Worm (Caenorhabditis elegans): ENCODE data around the gene R03D7.8.

The R03D7.8 gene

DNA sequence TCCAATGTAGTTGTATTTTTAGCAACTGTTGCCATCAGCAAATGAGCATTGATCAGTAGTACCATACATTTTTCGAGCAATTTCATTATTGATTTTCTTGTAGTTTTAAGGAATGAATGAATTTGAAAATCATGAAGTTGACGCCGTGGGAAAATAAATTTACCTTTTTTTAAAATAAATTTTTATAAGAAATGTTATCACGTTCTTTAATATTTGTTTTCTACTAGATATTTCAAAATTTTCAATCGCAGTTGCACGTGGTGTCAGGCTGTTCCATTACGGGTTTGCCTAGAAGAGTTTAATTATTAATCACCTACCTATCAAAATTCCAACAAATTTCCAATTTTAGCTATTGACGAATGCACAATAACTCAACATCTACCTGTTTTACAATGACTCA, at the start of gene R03D7.8:
TSS of gene R03D7.8 (minus strand) at position 101 of the 400 bp plus-strand sequence.
- TF ChIP-seq hmg-1.1 (GFP tag; IDR thresholded peaks at IDR 0.05) (no peak), aha-1 (tag) (peak; percentile 12)

DNA sequence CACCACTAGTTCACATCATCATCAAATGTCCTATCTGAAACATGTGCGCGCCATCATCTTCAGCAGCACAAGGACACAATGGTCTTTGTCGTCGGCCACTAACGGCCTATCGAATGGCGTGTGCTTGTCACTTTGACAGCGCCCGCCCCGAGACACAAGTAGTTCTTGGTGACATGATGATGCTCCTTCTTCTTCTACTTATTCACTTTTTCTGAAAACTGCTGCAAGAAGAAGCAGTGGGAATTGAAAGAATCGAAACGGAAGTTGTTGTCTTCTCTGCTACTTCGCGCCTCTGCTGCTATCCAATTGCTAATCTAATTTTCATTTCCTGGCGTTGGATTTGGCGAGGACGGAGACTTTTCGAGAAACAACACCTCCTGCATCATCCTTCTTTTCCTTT, 47.7 kb upstream of the R03D7.8 start:
- TF ChIP-seq unc-62 (GFP tag; optimal IDR thresholded peaks at IDR 0.05 in 1 of 2) = peak in 1 of 2 experiments; percentile 94
- no peak for TF ChIP-seq unc-62 (tag; optimal IDR thresholded peaks at IDR 0.05)
- no peak for TF ChIP-seq dmd-6 (GFP tag; IDR thresholded peaks at IDR 0.05)

DNA sequence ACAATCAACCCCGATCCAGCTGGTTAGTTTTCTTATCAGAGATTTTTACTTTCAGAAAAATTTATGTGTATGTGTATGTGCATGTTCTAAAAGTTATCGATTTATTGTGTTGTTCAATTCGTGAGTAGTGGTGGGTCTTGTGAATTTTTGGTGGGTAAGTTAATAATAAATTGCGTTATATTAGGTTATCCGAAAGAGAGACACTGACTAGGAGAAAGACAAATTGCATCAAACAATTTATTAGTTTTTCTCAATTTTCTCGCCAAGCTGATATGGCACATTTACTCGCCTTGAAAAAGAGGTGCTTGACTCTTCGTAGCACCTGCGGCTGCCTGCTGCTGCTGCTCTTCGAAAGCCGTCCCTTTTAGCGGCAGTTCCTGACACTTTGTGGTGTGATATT, 42.4 kb upstream of the R03D7.8 start:
- TF ChIP-seq nhr-28 (tag; optimal IDR thresholded peaks at IDR 0.05) (no peak), snpc-1.2 (GFP tag; IDR thresholded peaks at IDR 0.05) (no peak), Y48G9A.11 (GFP tag; IDR thresholded peaks at IDR 0.05) (no peak), dve-1 (tag; optimal IDR thresholded peaks at IDR 0.05; ENCODE audit: insufficient read depth) (no peak), nhr-41 (GFP tag; IDR thresholded peaks at IDR 0.05) (no peak), ces-1 (GFP tag; optimal IDR thresholded peaks at IDR 0.05) (peak; percentile 49), pha-4 (GFP tag; IDR thresholded peaks at IDR 0.05) (no peak), pha-4 (tag; optimal IDR thresholded peaks at IDR 0.05) (no peak), lin-38 (GFP tag; IDR thresholded peaks at IDR 0.05) (no peak), tra-1 (GFP tag; IDR thresholded peaks at IDR 0.05) (no peak), lin-39 (tag; optimal IDR thresholded peaks at IDR 0.05) (no peak), hif-1 (tag; optimal IDR thresholded peaks at IDR 0.05) (no peak), pqm-1 (tag; optimal IDR thresholded peaks at IDR 0.05) (no peak), mxl-2 (GFP tag; conservative IDR thresholded peaks at IDR 0.05) (no peak), zfp-3 (GFP tag; conservative IDR thresholded peaks at IDR 0.05) (no peak), ztf-7 (tag; optimal IDR thresholded peaks at IDR 0.05) (no peak), ztf-11 (tag; optimal IDR thresholded peaks at IDR 0.05) (no peak), set-16 (GFP tag; IDR thresholded peaks at IDR 0.05) (0 out of 2 replicates have a peak, but pooled peaks have one; percentile 6), ceh-62 (tag; optimal IDR thresholded peaks at IDR 0.05) (no peak), rbr-2 (tag; optimal IDR thresholded peaks at IDR 0.05) (no peak), daf-12 (tag; optimal IDR thresholded peaks at IDR 0.05) (no peak), spr-1 (tag; optimal IDR thresholded peaks at IDR 0.05) (no peak), aha-1 (tag) (peak; percentile 63), nhr-76 (tag; optimal IDR thresholded peaks at IDR 0.05) (no peak), ceh-28 (tag; optimal IDR thresholded peaks at IDR 0.05) (no peak), skn-1 (tag; optimal IDR thresholded peaks at IDR 0.05) (no peak)

- no peak for TF ChIP-seq lin-15B (tag; optimal IDR thresholded peaks at IDR 0.05)
- peak in 1 of 2 experiments; percentile 97 for TF ChIP-seq unc-62 (GFP tag; optimal IDR thresholded peaks at IDR 0.05 in 1 of 2)
- TF ChIP-seq unc-62 (tag; optimal IDR thresholded peaks at IDR 0.05) = no peak
Measured at ce11 chrII:10995600-10995999, 38.9 kb upstream of the R03D7.8 start.

DNA sequence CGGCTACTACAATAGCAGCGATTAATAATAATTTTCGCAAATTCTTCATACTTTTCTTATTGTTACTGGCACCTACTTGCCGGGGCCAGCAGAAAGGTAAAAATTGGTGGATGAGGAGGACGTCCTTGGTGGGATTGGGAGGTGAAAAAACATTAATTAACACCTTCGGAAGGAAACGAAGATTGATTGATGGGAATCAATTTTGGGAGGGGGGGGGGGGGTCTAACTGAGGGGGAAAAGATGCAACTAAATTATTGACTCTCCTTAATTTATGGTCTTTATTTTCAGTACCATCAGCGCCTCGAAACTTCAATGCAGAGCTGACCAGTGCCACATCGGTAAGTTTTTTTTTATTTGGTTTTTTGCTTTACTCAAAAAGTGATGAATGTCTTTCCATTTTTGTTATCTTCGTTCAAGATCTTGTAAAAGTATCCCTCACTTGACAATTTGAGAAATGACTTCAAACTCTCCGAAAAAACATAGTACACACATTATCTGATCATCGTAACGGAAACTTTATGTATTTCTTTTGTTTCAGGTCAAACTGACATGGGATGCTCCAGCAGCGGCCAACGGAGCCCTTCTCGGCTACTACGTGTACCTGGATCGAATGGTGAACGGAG, 37.0 kb upstream of the R03D7.8 start:
- peak in 1 of 2 experiments; percentile 77 for TF ChIP-seq unc-62 (GFP tag; optimal IDR thresholded peaks at IDR 0.05 in 1 of 2)
- TF ChIP-seq unc-62 (tag; optimal IDR thresholded peaks at IDR 0.05) = no peak
- TF ChIP-seq vab-7 (GFP tag; IDR thresholded peaks at IDR 0.05) = no peak
- TF ChIP-seq aha-1 (tag) = peak; percentile 71

- TF ChIP-seq unc-62 (GFP tag; optimal IDR thresholded peaks at IDR 0.05 in 1 of 2) (peak in 1 of 2 experiments; percentile 43), unc-62 (tag; optimal IDR thresholded peaks at IDR 0.05) (no peak), T20F7.1 (GFP tag; optimal IDR thresholded peaks at IDR 0.05) (no peak), ces-1 (GFP tag; optimal IDR thresholded peaks at IDR 0.05) (peak; percentile 16)
Measured at ce11 chrII:10990592-10990991, 33.9 kb upstream of the R03D7.8 start.

All from whole organism, L4 larva.